Fruit fly (Drosophila melanogaster): ENCODE results near the gene CG13937.
A peak's percentile ranks its signal among the peaks of the same experiment; 100 is the strongest.

The CG13937 gene

dm6 chr3L:1861794-1862447 is 20.9 kb downstream of the CG13937 start, which contains the start of gene Rap1 (continued):
- TF ChIP-seq Hmx (GFP tag; optimal IDR thresholded peaks at IDR 0.05) = no peak
- TF ChIP-seq CG1602 (GFP tag; optimal IDR thresholded peaks at IDR 0.05) = peak; percentile 45
- TF ChIP-seq CG15479 (GFP tag; optimal IDR thresholded peaks at IDR 0.05) = no peak
- no peak for TF ChIP-seq dimm (GFP tag; IDR thresholded peaks at IDR 0.05)
- TF ChIP-seq CG15073 (GFP tag; optimal IDR thresholded peaks at IDR 0.05) = no peak
- TF ChIP-seq Dip2 (GFP tag; IDR thresholded peaks at IDR 0.05) = no peak
- TF ChIP-seq en (GFP tag; optimal IDR thresholded peaks at IDR 0.05) = no peak
- TF ChIP-seq CG8944 (GFP tag; optimal IDR thresholded peaks at IDR 0.05) = peak; percentile 53
- TF ChIP-seq HLHmδ (GFP tag; optimal IDR thresholded peaks at IDR 0.05) = no peak
- peak; percentile 86 for TF ChIP-seq CG9727 (GFP tag; optimal IDR thresholded peaks at IDR 0.05)
- TF ChIP-seq Dip3 (GFP tag; optimal IDR thresholded peaks at IDR 0.05) = peak; percentile 57
- peak; percentile 89 for TF ChIP-seq YL-1 (GFP tag; optimal IDR thresholded peaks at IDR 0.05)
- peak; percentile 28 for TF ChIP-seq B-H2 (GFP tag; optimal IDR thresholded peaks at IDR 0.05)
- no peak for TF ChIP-seq CG31365 (tag; optimal IDR thresholded peaks at IDR 0.05)
- TF ChIP-seq Mrtf (GFP tag; IDR thresholded peaks at IDR 0.05) = peak; percentile 68
- TF ChIP-seq Lpt (GFP tag; optimal IDR thresholded peaks at IDR 0.05) = no peak
- peak; percentile 38 for TF ChIP-seq ftz-f1 (GFP tag; optimal IDR thresholded peaks at IDR 0.05)
- no peak for TF ChIP-seq run (tag; optimal IDR thresholded peaks at IDR 0.05)
- TF ChIP-seq Meics (GFP tag; optimal IDR thresholded peaks at IDR 0.05) = peak; percentile 75
- peak; percentile 13 for TF ChIP-seq HmgD (GFP tag; optimal IDR thresholded peaks at IDR 0.05)
- no peak for TF ChIP-seq tll (GFP tag; optimal IDR thresholded peaks at IDR 0.05)
- TF ChIP-seq gsb (GFP tag; IDR thresholded peaks at IDR 0.05) = peak; percentile 53; the same call in 1 of the 2 replicates
- peak; percentile 90 for TF ChIP-seq Med (GFP tag)
- peak; percentile 93 for TF ChIP-seq CG9932 (GFP tag; IDR thresholded peaks at IDR 0.05)
- TF ChIP-seq pzg (GFP tag; optimal IDR thresholded peaks at IDR 0.05) = peak; percentile 53
- peak; percentile 62 for TF ChIP-seq Six4 (GFP tag; optimal IDR thresholded peaks at IDR 0.05)
- TF ChIP-seq Fer3 (tag; optimal IDR thresholded peaks at IDR 0.05) = peak; percentile 65
- no peak for TF ChIP-seq Bteb2 (GFP tag; optimal IDR thresholded peaks at IDR 0.05)
- TF ChIP-seq NC2β (GFP tag; optimal IDR thresholded peaks at IDR 0.05) = peak; percentile 36
- TF ChIP-seq gcm2 (GFP tag; optimal IDR thresholded peaks at IDR 0.05) = no peak
- peak; percentile 49 for TF ChIP-seq CG7839 (tag; optimal IDR thresholded peaks at IDR 0.05)
- no peak for TF ChIP-seq Hmr (GFP tag; optimal IDR thresholded peaks at IDR 0.05)
- TF ChIP-seq dati (GFP tag; IDR thresholded peaks at IDR 0.05) = 0 out of 2 replicates have a peak, but pooled peaks have one; percentile 2
- TF ChIP-seq pho (GFP tag; optimal IDR thresholded peaks at IDR 0.05) = peak; percentile 62
- peak; percentile 36; the same call in 1 of the 2 replicates for TF ChIP-seq gt (GFP tag; IDR thresholded peaks at IDR 0.05)
- no peak for TF ChIP-seq ash1 (GFP tag; optimal IDR thresholded peaks at IDR 0.05)
- 0 out of 2 replicates have a peak, but pooled peaks have one; percentile 4 for TF ChIP-seq dan (GFP tag; IDR thresholded peaks at IDR 0.05)
- peak; percentile 23 for TF ChIP-seq CG7556 (GFP tag; optimal IDR thresholded peaks at IDR 0.05)
- peak; percentile 89 for TF ChIP-seq CG32532 (GFP tag; IDR thresholded peaks at IDR 0.05)
- TF ChIP-seq CG4360 (GFP tag; IDR thresholded peaks at IDR 0.05) = no peak
- TF ChIP-seq CG18599 (GFP tag; optimal IDR thresholded peaks at IDR 0.05) = peak; percentile 71
- TF ChIP-seq Mes4 (GFP tag; optimal IDR thresholded peaks at IDR 0.05) = peak; percentile 0
- TF ChIP-seq salm (tag; optimal IDR thresholded peaks at IDR 0.05) = no peak
- peak; percentile 78 for TF ChIP-seq ato (GFP tag; IDR thresholded peaks at IDR 0.05; ENCODE audit: partially characterized antibody)
- peak; percentile 93 for TF ChIP-seq row (GFP tag; IDR thresholded peaks at IDR 0.05)
- no peak for TF ChIP-seq CG17912 (GFP tag; optimal IDR thresholded peaks at IDR 0.05)
- TF ChIP-seq da (GFP tag; optimal IDR thresholded peaks at IDR 0.05) = no peak
- TF ChIP-seq CG18764 (GFP tag; optimal IDR thresholded peaks at IDR 0.05) = peak; percentile 21
- TF ChIP-seq trem (tag; optimal IDR thresholded peaks at IDR 0.05) = peak; percentile 53
- no peak for TF ChIP-seq grn (GFP tag; optimal IDR thresholded peaks at IDR 0.05)
- TF ChIP-seq sim (GFP tag; IDR thresholded peaks at IDR 0.05) = no peak

Measured in whole organism, embryonic.